Fruit fly (Drosophila melanogaster): ENCODE measurements around the gene Urm1.

Gene Urm1

DNA sequence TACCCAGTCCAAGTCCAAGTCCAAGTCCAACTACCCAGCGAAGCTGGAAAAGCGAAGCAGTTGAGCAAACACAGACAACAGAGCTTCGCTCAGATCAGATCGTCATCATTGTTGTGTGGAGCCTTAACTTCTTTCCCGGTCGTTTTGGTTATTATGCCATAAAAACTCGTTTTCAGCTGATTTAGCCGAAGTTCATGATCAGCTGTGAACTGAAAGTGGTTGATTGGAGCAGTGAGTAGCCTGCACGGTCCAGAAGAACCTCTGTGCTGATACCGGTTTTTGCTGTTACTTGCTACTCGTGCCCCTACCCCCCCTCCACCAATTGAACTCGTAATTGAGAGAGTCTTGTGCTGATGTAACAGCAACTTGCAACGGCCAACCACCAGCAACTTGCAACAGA lies 29.7 kb downstream of the Urm1 start:
- TF ChIP-seq Hr83 (GFP tag; optimal IDR thresholded peaks at IDR 0.05; ENCODE audit: poor library complexity, severe bottlenecking) (no peak), lola (GFP tag; optimal IDR thresholded peaks at IDR 0.05) (no peak), Dfd (GFP tag; optimal IDR thresholded peaks at IDR 0.05) (no peak), jim (GFP tag; optimal IDR thresholded peaks at IDR 0.05) (no peak), Jra (GFP tag; optimal IDR thresholded peaks at IDR 0.05) (no peak), Vsx2 (GFP tag; optimal IDR thresholded peaks at IDR 0.05; ENCODE audit: partially characterized antibody) (peak; percentile 63), Hr78 (GFP tag; optimal IDR thresholded peaks at IDR 0.05) (no peak), sage (GFP tag; optimal IDR thresholded peaks at IDR 0.05) (no peak), tai (GFP tag; optimal IDR thresholded peaks at IDR 0.05) (no peak), woc (GFP tag; optimal IDR thresholded peaks at IDR 0.05) (no peak), h (GFP tag; optimal IDR thresholded peaks at IDR 0.05) (no peak), pan (optimal IDR thresholded peaks at IDR 0.05) (no peak), OdsH (GFP tag; optimal IDR thresholded peaks at IDR 0.05) (no peak), brk (GFP tag; optimal IDR thresholded peaks at IDR 0.05) (no peak), fru (GFP tag; optimal IDR thresholded peaks at IDR 0.05) (peak; percentile 16)

DNA sequence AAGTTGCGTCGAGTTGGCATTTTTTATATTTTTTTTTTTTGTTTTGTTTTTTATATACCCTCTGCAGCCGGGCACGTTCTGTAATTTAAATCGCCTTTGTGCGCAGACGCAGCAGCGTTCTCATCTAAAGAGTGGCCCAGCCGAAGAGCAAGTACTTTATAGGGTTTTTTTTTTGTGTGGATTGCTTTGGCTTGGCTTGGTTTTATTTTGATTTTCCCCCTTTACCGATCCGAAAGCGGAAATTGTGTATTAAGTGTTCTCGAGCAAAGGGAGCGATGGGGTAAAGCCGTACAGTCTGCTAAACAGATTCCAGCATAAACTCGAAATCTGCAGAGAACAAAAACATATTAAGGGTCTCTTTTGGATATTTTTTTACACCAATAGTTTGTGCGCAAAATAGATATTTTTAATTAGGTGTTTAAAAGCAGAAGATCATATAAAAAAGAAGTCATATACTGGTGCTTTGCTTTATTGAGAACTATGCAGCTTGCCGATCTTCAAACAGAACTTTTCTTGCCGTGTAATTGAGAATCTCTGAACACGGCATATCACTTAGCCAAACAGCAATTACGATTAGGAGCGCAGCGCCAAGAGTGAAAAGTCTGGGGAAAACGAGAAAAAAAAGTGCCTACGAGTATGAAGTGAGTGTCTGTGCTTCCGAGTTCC lies 33.8 kb downstream of the Urm1 start:
- TF ChIP-seq h (GFP tag; optimal IDR thresholded peaks at IDR 0.05) (peak; percentile 15), fru (GFP tag; optimal IDR thresholded peaks at IDR 0.05) (no peak)

DNA sequence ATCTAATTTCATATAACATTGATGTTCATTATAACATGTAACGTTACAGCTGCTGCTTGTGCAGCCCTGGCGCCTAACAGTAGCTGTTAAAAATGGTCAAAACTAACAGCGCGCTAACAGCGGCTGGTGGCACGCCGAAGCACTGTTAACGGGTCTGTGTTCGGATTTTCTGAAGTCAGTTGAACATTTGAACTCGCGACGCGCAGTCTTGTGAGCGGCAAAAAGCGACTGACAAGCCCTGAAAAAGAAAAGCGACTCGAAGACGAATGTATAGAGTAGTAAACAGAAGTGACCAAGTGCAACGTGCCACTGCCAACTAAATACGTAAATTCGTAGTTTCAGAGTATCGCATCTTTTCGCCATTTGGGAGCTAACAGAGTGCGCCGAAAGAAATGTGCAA lies 35.4 kb downstream of the Urm1 start:
- TF ChIP-seq Dfd (GFP tag; optimal IDR thresholded peaks at IDR 0.05) (no peak), rgr (GFP tag; optimal IDR thresholded peaks at IDR 0.05) (no peak), Abd-B (GFP tag; optimal IDR thresholded peaks at IDR 0.05) (no peak), lola (GFP tag; optimal IDR thresholded peaks at IDR 0.05) (no peak), dmrt93B (GFP tag; optimal IDR thresholded peaks at IDR 0.05) (no peak), psq (GFP tag; optimal IDR thresholded peaks at IDR 0.05) (no peak), Myc (optimal IDR thresholded peaks at IDR 0.05) (no peak), dsf (GFP tag; optimal IDR thresholded peaks at IDR 0.05; ENCODE audit: borderline replicate concordance) (no peak)

DNA sequence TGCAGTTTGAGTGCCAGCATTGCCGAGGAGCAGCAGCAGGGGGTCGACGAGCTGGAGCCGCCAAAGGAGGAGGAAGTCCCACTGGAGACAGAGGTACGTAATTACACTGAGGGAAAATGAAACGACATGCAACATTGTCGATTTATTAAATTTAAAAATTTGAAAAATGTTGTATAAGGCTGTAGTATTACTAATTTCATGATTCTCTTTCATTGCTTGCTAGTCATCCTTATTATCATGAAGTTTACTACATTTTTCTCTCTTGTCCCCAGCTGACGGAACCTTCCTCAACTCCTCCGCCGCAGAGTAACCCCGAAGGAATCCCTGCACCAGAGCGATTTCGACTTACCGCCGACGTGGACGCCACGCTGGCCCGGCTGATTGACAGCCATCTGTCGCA lies 36.8 kb downstream of the Urm1 start:
- peak; percentile 8 for TF ChIP-seq ey (GFP tag; optimal IDR thresholded peaks at IDR 0.05)
- TF ChIP-seq br (GFP tag; optimal IDR thresholded peaks at IDR 0.05): no peak
- no peak for TF ChIP-seq Hr83 (GFP tag; optimal IDR thresholded peaks at IDR 0.05; ENCODE audit: poor library complexity, severe bottlenecking)
- no peak for TF ChIP-seq Vsx2 (GFP tag; optimal IDR thresholded peaks at IDR 0.05; ENCODE audit: partially characterized antibody)
- peak; percentile 15 for TF ChIP-seq fru (GFP tag; optimal IDR thresholded peaks at IDR 0.05)
- TF ChIP-seq Abd-B (GFP tag; optimal IDR thresholded peaks at IDR 0.05): no peak
- no peak for TF ChIP-seq N (GFP tag; optimal IDR thresholded peaks at IDR 0.05)
- TF ChIP-seq rgr (GFP tag; optimal IDR thresholded peaks at IDR 0.05): peak; percentile 2
- TF ChIP-seq woc (GFP tag; optimal IDR thresholded peaks at IDR 0.05): no peak
- TF ChIP-seq Hr78 (GFP tag; optimal IDR thresholded peaks at IDR 0.05): no peak
- no peak for TF ChIP-seq Rel (GFP tag; optimal IDR thresholded peaks at IDR 0.05)
- TF ChIP-seq Rel (tag; optimal IDR thresholded peaks at IDR 0.05): no peak
- no peak for TF ChIP-seq jim (GFP tag; optimal IDR thresholded peaks at IDR 0.05)
- TF ChIP-seq GATAd (GFP tag; optimal IDR thresholded peaks at IDR 0.05): no peak
- peak in 1 of 2 experiments; percentile 22 for TF ChIP-seq foxo (GFP tag; optimal IDR thresholded peaks at IDR 0.05)
- TF ChIP-seq lola (GFP tag; optimal IDR thresholded peaks at IDR 0.05): no peak
- TF ChIP-seq Jra (GFP tag; optimal IDR thresholded peaks at IDR 0.05): no peak
- TF ChIP-seq CG9705 (GFP tag; optimal IDR thresholded peaks at IDR 0.05): no peak
- TF ChIP-seq Myc (optimal IDR thresholded peaks at IDR 0.05): no peak
- TF ChIP-seq brk (GFP tag; optimal IDR thresholded peaks at IDR 0.05): no peak
- no peak for TF ChIP-seq CrebA (GFP tag; optimal IDR thresholded peaks at IDR 0.05; ENCODE audit: borderline replicate concordance)
- TF ChIP-seq Sp1 (GFP tag; optimal IDR thresholded peaks at IDR 0.05): no peak
- TF ChIP-seq Dfd (GFP tag; optimal IDR thresholded peaks at IDR 0.05): no peak
- no peak for TF ChIP-seq pan (optimal IDR thresholded peaks at IDR 0.05)
- TF ChIP-seq h (GFP tag; optimal IDR thresholded peaks at IDR 0.05): peak; percentile 7
- no peak for TF ChIP-seq Dif (GFP tag; optimal IDR thresholded peaks at IDR 0.05; ENCODE audit: partially characterized antibody)
- no peak for TF ChIP-seq sage (GFP tag; optimal IDR thresholded peaks at IDR 0.05)
